Worm (Caenorhabditis elegans): ENCODE measurements around the gene F16H6.9.

F16H6.9 gene

DNA sequence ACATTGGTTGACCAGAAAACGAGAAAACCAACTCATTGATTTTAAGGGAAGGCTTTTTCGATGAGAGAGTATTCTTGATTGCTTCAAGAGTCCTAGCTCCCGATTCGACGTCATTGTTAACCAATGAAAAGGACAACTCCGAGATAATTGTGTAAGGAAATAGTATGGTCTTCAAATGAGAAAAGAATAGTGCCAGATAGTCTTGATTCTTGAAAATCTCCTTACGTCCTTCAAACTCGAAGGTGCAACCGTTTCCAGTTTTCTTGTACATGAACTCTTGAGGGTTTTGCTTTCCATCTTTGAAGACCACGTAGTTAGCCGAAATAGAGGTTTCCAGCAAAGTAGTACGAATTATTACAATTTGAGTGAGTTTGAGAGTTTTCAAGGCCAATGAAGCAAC lies 26.3 kb downstream of the F16H6.9 start:
- TF ChIP-seq Y53F4B.3 (GFP tag; IDR thresholded peaks at IDR 0.05) = no peak
- no peak for TF ChIP-seq madf-3 (GFP tag; IDR thresholded peaks at IDR 0.05)
- no peak for TF ChIP-seq let-526 (GFP tag; IDR thresholded peaks at IDR 0.05)
- TF ChIP-seq ztf-25 (GFP tag; IDR thresholded peaks at IDR 0.05) = no peak
- TF ChIP-seq lsy-27 (tag; optimal IDR thresholded peaks at IDR 0.05; ENCODE audit: borderline replicate concordance, insufficient read depth) = no peak
- no peak for TF ChIP-seq ztf-26 (tag; optimal IDR thresholded peaks at IDR 0.05)
- TF ChIP-seq fkh-3 (tag; optimal IDR thresholded peaks at IDR 0.05) = no peak
- no peak for TF ChIP-seq rpc-1 (optimal IDR thresholded peaks at IDR 0.05)
- no peak for TF ChIP-seq rpc-1 (tag; optimal IDR thresholded peaks at IDR 0.05)
- TF ChIP-seq ceh-58 (GFP tag; IDR thresholded peaks at IDR 0.05) = no peak
- TF ChIP-seq B0035.1 (tag; optimal IDR thresholded peaks at IDR 0.05) = no peak
- no peak for TF ChIP-seq let-607 (tag; optimal IDR thresholded peaks at IDR 0.05)
- no peak for TF ChIP-seq mcd-1 (GFP tag; IDR thresholded peaks at IDR 0.05)
- no peak for TF ChIP-seq Y53G8AR.9 (GFP tag; conservative IDR thresholded peaks at IDR 0.05)
- no peak for TF ChIP-seq mel-28 (tag; optimal IDR thresholded peaks at IDR 0.05; ENCODE audit: borderline replicate concordance)
- no peak for TF ChIP-seq unc-130 (GFP tag; optimal IDR thresholded peaks at IDR 0.05)
- TF ChIP-seq K11D2.4 (GFP tag; IDR thresholded peaks at IDR 0.05) = no peak
- TF ChIP-seq lin-26 (GFP tag; IDR thresholded peaks at IDR 0.05) = no peak
- no peak for TF ChIP-seq D2030.7 (GFP tag; IDR thresholded peaks at IDR 0.05)

DNA sequence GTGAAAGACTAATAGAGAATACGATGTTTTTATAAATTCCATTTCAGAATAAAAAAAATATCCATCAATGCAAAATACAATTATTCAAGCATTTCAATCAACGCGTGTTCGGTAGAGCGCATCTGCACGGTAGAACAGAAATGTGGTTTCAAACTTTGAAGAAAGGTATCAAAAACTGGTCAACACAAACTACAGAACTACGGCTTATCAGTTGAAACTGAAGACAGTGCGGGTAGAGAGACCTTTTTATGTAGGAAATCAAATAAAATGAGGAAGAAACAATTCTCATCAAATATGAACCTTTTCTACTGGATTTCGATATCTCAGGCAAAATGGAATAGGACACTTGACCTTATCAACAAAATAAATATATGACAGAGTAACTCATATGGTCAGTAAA lies 27.5 kb downstream of the F16H6.9 start:
- no peak for TF ChIP-seq ceh-58 (GFP tag; IDR thresholded peaks at IDR 0.05)
- peak; percentile 57 for TF ChIP-seq nhr-80 (tag; optimal IDR thresholded peaks at IDR 0.05)

DNA sequence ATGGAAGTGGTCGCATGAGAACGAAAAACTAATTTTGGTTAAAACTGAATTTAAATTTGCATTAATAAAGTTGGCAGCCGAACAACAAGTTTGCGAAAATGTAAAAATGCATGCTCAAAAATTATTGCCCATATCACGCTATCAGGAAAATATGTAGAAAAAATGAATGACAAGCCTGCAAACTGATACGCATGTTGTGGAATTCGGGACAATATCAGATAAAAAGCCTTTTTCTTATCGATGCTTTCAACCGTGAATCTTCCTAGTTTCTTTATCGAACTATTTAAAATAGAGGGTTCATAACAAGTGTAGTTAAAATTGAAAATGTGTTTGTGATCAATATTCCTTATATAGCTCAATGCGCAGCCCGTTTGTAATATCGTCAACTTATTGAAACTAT lies 29.2 kb downstream of the F16H6.9 start:
- TF ChIP-seq ztf-6 (GFP tag; IDR thresholded peaks at IDR 0.05) (no peak), nhr-80 (tag; optimal IDR thresholded peaks at IDR 0.05) (peak; percentile 31), attf-6 (GFP tag; IDR thresholded peaks at IDR 0.05) (no peak)

DNA sequence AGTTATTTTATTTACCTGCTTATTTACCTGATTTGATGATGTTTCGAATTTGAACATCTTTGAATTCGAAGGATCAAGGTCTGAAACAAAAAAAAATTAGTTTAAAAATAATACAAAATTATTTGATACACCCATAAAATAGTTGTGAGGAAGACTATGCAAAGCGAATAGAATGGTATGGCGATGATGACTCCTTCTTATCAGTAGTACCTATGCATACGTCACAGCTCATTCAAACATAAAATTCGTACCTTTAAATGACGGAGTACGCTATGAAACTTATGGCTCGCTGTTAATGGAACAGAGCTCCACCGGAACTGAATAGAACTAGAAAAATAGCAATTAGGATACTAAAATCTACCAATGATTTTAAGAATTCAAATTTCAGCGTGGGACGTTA lies 35.4 kb downstream of the F16H6.9 start, which contains the start of gene R10E8.1:
Gene R10E8.1, minus strand, starts transcription at position 178 of the 400 bp plus-strand sequence.
- TF ChIP-seq dpff-1 (tag; optimal IDR thresholded peaks at IDR 0.05) (no peak), ztf-28 (GFP tag; IDR thresholded peaks at IDR 0.05) (no peak), dox-1 (GFP tag; IDR thresholded peaks at IDR 0.05) (no peak), hmg-1.2 (GFP tag; IDR thresholded peaks at IDR 0.05) (no peak), ztf-3 (GFP tag; optimal IDR thresholded peaks at IDR 0.05) (no peak), somi-1 (GFP tag; optimal IDR thresholded peaks at IDR 0.05) (no peak), F55B11.4 (tag; optimal IDR thresholded peaks at IDR 0.05; ENCODE audit: borderline replicate concordance, insufficient read depth) (no peak), nhr-179 (tag; optimal IDR thresholded peaks at IDR 0.05) (no peak), madf-10 (tag; optimal IDR thresholded peaks at IDR 0.05) (no peak), F52B5.7 (tag; optimal IDR thresholded peaks at IDR 0.05) (no peak), ceh-79 (tag; optimal IDR thresholded peaks at IDR 0.05) (no peak), nhr-90 (tag; optimal IDR thresholded peaks at IDR 0.05) (no peak), snpc-1.1 (tag; optimal IDR thresholded peaks at IDR 0.05; ENCODE audit: insufficient read depth) (no peak), attf-3 (GFP tag; conservative IDR thresholded peaks at IDR 0.05) (no peak), cebp-2 (GFP tag; IDR thresholded peaks at IDR 0.05) (no peak), tbp1 (GFP tag; optimal IDR thresholded peaks at IDR 0.05) (no peak), attf-5 (GFP tag; optimal IDR thresholded peaks at IDR 0.05) (no peak), Y79H2A.3 (GFP tag; conservative IDR thresholded peaks at IDR 0.05) (no peak), mcd-1 (GFP tag; IDR thresholded peaks at IDR 0.05) (no peak), F22D6.2 (tag; optimal IDR thresholded peaks at IDR 0.05) (no peak)
